Worm (Caenorhabditis elegans) whole organism, L3 larva: Measurements from ENCODE around the gene rimb-1.
A peak's percentile ranks its signal among the peaks of the same experiment; 100 is the strongest.

Experiments used
- ZK546.5 ChIP-seq: sonication (generic microtip); optimal IDR thresholded peaks from 2 replicates; lab custom pipeline; 2017; ENCODE audit warnings: missing biosample characterization, missing genetic modification characterization
- aly-2 ChIP-seq: fragments of 150-350 bp; optimal IDR thresholded peaks from 2 replicates; lab custom pipeline; 2014; ENCODE audit warnings: missing biosample characterization, missing genetic modification characterization
- ceh-16 ChIP-seq: sonication (generic microtip); optimal IDR thresholded peaks from 2 replicates; lab custom pipeline; 2017; ENCODE audit warnings: missing biosample characterization, missing genetic modification characterization
- ceh-28 ChIP-seq: fragments of 150-350 bp; optimal IDR thresholded peaks from 2 replicates; lab custom pipeline; 2014; ENCODE audit warnings: missing biosample characterization, missing genetic modification reagents, missing genetic modification characterization
- ceh-9 ChIP-seq: sonication (generic microtip); optimal IDR thresholded peaks from 2 replicates; lab custom pipeline; 2018; ENCODE audit warnings: missing biosample characterization, missing genetic modification characterization
- daf-12 ChIP-seq: fragments of 150-350 bp; optimal IDR thresholded peaks from 2 replicates; lab custom pipeline; 2014; ENCODE audit warnings: missing biosample characterization, missing genetic modification reagents, missing genetic modification characterization
- egl-5 ChIP-seq: fragments of 150-350 bp; optimal IDR thresholded peaks from 2 replicates; lab custom pipeline; 2017; ENCODE audit warnings: missing biosample characterization, missing genetic modification reagents, missing genetic modification characterization, inconsistent platforms
- elt-2 ChIP-seq: sonication (generic microtip); optimal IDR thresholded peaks from 2 replicates; lab custom pipeline; 2016; ENCODE audit warnings: missing genetic modification reagents, mild to moderate bottlenecking, missing genetic modification characterization, missing compliant biosample characterization
- elt-3 ChIP-seq, 3 experiments: fragments of 150-350 bp in 1 of 3; sonication (generic microtip) in 2 of 3; optimal IDR thresholded peaks; 2 replicates in 2 of 3; 4 replicates in 1 of 3; lab custom pipeline; 2014 to 2017; ENCODE audit warnings: missing biosample characterization in 3 of 3, missing genetic modification characterization in 3 of 3
- fkh-10 ChIP-seq: sonication (generic microtip); optimal IDR thresholded peaks from 2 replicates; lab custom pipeline; 2017; ENCODE audit warnings: missing biosample characterization, missing genetic modification reagents, missing genetic modification characterization
- fkh-2 ChIP-seq: fragments of 150-350 bp; optimal IDR thresholded peaks from 2 replicates; lab custom pipeline; 2014; ENCODE audit warnings: missing biosample characterization, missing genetic modification reagents, missing genetic modification characterization
- fos-1 ChIP-seq: fragments of 150-350 bp; optimal IDR thresholded peaks from 2 replicates; lab custom pipeline; 2014; ENCODE audit warnings: missing biosample characterization, missing genetic modification characterization
- hmg-11 ChIP-seq: sonication (generic microtip); optimal IDR thresholded peaks from 2 replicates; lab custom pipeline; 2016; ENCODE audit warnings: missing genetic modification characterization, missing compliant biosample characterization
- jun-1 ChIP-seq: fragments of 150-350 bp; optimal IDR thresholded peaks from 2 replicates; lab custom pipeline; 2014; ENCODE audit warnings: missing biosample characterization, missing genetic modification reagents, missing genetic modification characterization
- lsy-12 ChIP-seq: sonication (generic microtip); optimal IDR thresholded peaks from 2 replicates; lab custom pipeline; 2016; ENCODE audit warnings: mild to moderate bottlenecking, missing genetic modification characterization, missing compliant biosample characterization
- mml-1 ChIP-seq: fragments of 150-350 bp; sonication (generic microtip); optimal IDR thresholded peaks from 3 replicates; lab custom pipeline; 2014; ENCODE audit warnings: missing biosample characterization, missing genetic modification characterization
- nfya-1 ChIP-seq: sonication (generic microtip); optimal IDR thresholded peaks from 2 replicates; lab custom pipeline; 2017; ENCODE audit warnings: missing genetic modification characterization, mild to moderate bottlenecking, missing compliant biosample characterization, antibody characterized with exemption, moderate library complexity; ENCODE audit not compliant: insufficient read depth
- nhr-11 ChIP-seq: fragments of 150-350 bp; optimal IDR thresholded peaks from 2 replicates; lab custom pipeline; 2014; ENCODE audit warnings: missing biosample characterization, missing genetic modification characterization
- nhr-12 ChIP-seq: fragments of 150-350 bp; optimal IDR thresholded peaks from 2 replicates; lab custom pipeline; 2014; ENCODE audit warnings: missing biosample characterization, missing genetic modification characterization
- nhr-23 ChIP-seq: fragments of 150-350 bp; optimal IDR thresholded peaks from 2 replicates; lab custom pipeline; 2014; ENCODE audit warnings: missing biosample characterization, missing genetic modification reagents, missing genetic modification characterization
- nhr-237 ChIP-seq: fragments of 150-350 bp; optimal IDR thresholded peaks from 2 replicates; lab custom pipeline; 2014; ENCODE audit warnings: missing biosample characterization, missing genetic modification characterization
- nhr-28 ChIP-seq: fragments of 150-350 bp; optimal IDR thresholded peaks from 2 replicates; lab custom pipeline; 2014; ENCODE audit warnings: missing biosample characterization, missing genetic modification characterization
- nhr-43 ChIP-seq: sonication (generic microtip); optimal IDR thresholded peaks from 2 replicates; lab custom pipeline; 2016; ENCODE audit warnings: mild to moderate bottlenecking, missing genetic modification characterization, missing compliant biosample characterization; ENCODE audit not compliant: poor library complexity, severe bottlenecking
- nhr-67 ChIP-seq: fragments of 150-350 bp; optimal IDR thresholded peaks from 2 replicates; lab custom pipeline; 2014; ENCODE audit warnings: missing biosample characterization, missing genetic modification characterization
- nhr-76 ChIP-seq: fragments of 150-350 bp; sonication (generic microtip); optimal IDR thresholded peaks from 5 replicates; lab custom pipeline; 2014; ENCODE audit warnings: missing biosample characterization, missing genetic modification characterization
- pha-4 ChIP-seq: fragments of 150-350 bp; optimal IDR thresholded peaks from 2 replicates; lab custom pipeline; 2014; ENCODE audit warnings: missing biosample characterization, missing genetic modification reagents, missing genetic modification characterization
- pqm-1 ChIP-seq: fragments of 150-350 bp; optimal IDR thresholded peaks from 2 replicates; lab custom pipeline; 2017; ENCODE audit warnings: missing biosample characterization, missing genetic modification characterization, inconsistent platforms
- snpc-4 ChIP-seq: fragments of 150-350 bp; optimal IDR thresholded peaks from 2 replicates; lab custom pipeline; 2014; ENCODE audit warnings: missing biosample characterization, missing genetic modification characterization
- unc-62 ChIP-seq: fragments of 150-350 bp; sonication (generic microtip); optimal IDR thresholded peaks from 4 replicates; lab custom pipeline; 2014; ENCODE audit warnings: missing biosample characterization, missing genetic modification reagents, missing genetic modification characterization
- zag-1 ChIP-seq: fragments of 150-350 bp; optimal IDR thresholded peaks from 2 replicates; lab custom pipeline; 2014; ENCODE audit warnings: missing biosample characterization, missing genetic modification characterization
- ztf-11 ChIP-seq: fragments of 150-350 bp; optimal IDR thresholded peaks from 2 replicates; lab custom pipeline; 2014; ENCODE audit warnings: missing biosample characterization, missing genetic modification characterization
- ztf-4 ChIP-seq: fragments of 150-350 bp; optimal IDR thresholded peaks from 2 replicates; lab custom pipeline; 2014; ENCODE audit warnings: missing biosample characterization, missing genetic modification characterization

The rimb-1 gene

DNA sequence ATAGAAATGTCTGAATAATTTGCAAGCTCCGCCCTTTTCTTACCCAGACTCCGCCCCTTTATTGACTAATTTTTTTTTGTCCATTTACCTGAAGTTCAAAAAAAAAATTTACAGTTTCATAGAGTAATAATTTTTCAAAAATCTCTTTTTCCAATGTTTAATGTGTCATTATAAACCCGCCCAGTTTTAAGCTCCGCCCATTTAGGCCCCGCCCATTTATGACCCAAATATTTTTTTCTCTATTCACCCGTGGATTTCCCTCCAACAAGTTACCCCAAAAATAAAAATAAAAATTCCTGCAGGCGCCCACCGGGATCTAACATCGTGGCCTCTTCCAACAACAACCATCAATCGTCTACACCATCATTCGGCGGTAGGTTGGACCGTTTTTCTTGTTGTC is at the start of gene rimb-1:
rimb-1 (plus strand) TSS at position 301 of the 400 bp plus-strand sequence.
- TF ChIP-seq fos-1 (tag; lab: Kevin White, UChicago) (no peak), elt-2 (tag; lab: Kevin White, UChicago) (no peak), ceh-9 (no peak), fkh-2 (tag; lab: Kevin White, UChicago) (no peak), nhr-76 (tag; lab: Kevin White, UChicago) (no peak), elt-3 (tag; optimal IDR thresholded peaks at IDR 0.05; lab: Kevin White, UChicago) (no peak), nhr-23 (tag; lab: Kevin White, UChicago) (no peak), nhr-237 (tag; lab: Kevin White, UChicago) (no peak)

DNA sequence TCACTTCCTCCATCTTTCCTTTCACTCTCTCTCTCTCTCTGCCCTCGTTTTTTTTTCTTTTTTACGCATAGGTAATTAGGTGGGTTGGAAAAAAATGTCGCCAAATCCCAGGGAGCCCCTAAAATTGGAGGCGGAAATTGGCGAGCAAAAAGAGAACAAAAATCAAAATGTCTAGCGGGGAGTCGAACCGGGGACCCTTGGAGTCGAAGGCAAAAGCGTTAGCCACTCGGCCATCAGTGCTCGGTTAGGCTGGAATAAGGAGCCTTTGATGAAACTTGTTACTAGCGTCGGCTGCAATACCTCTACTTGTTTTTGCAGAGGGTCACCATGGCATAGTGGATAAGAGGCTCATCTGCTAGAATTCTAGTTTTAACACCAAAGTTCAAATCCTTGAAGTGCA is 45.1 kb upstream of the rimb-1 start:
- TF ChIP-seq unc-62: no peak
- TF ChIP-seq nhr-23 (tag; lab: Kevin White, UChicago): no peak
- TF ChIP-seq nhr-43 (tag; lab: Kevin White, UChicago): no peak
- no peak for TF ChIP-seq ceh-28 (tag; lab: Kevin White, UChicago)
- no peak for TF ChIP-seq lsy-12 (tag; lab: Kevin White, UChicago)
- no peak for TF ChIP-seq nhr-67
- TF ChIP-seq nhr-28 (tag; lab: Kevin White, UChicago): no peak
- TF ChIP-seq elt-2 (tag; lab: Kevin White, UChicago): no peak
- no peak for TF ChIP-seq hmg-11 (tag; lab: Kevin White, UChicago)
- TF ChIP-seq egl-5 (tag; lab: Kevin White, UChicago): no peak
- no peak for TF ChIP-seq daf-12
- no peak for TF ChIP-seq elt-3 (tag; optimal IDR thresholded peaks at IDR 0.05; lab: Kevin White, UChicago)
- TF ChIP-seq ceh-16 (tag; lab: Kevin White, UChicago): no peak
- no peak for TF ChIP-seq nhr-11
- TF ChIP-seq mml-1 (tag; lab: Kevin White, UChicago): no peak
- TF ChIP-seq nfya-1 (tag; lab: Kevin White, UChicago): no peak
- TF ChIP-seq nhr-237 (tag; lab: Kevin White, UChicago): no peak
- TF ChIP-seq jun-1 (tag; lab: Kevin White, UChicago): no peak

- TF ChIP-seq ceh-16 (tag; lab: Kevin White, UChicago): no peak
- no peak for TF ChIP-seq nhr-11
These were observed 44.6 kb upstream of the rimb-1 start for ce11 chrIII:1743488-1744020.

DNA sequence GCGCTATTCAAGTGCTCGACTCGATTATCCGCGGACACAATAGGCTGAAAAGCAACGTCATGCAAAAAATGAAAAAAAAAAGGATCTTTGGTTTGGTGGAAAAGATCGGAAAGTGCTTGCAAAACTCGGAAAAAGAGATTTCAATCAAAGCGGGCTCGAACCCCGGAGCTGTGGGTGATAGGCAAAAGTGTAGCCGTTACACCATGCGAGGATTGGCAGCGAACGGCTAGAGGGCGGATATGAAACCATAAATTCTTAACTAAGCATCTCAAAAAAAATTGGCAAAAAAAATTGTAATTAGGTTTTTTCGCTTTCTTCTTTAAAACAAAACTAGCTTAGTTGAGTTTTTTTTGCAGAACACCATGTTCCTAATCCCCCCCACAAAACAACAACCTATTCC is 43.6 kb upstream of the rimb-1 start:
- TF ChIP-seq lsy-12 (tag; lab: Kevin White, UChicago) (no peak), pqm-1 (tag; lab: Kevin White, UChicago) (no peak), ceh-28 (tag; lab: Kevin White, UChicago) (no peak), zag-1 (tag; lab: Kevin White, UChicago) (no peak), nhr-23 (tag; lab: Kevin White, UChicago) (no peak), fos-1 (tag; lab: Kevin White, UChicago) (no peak), nhr-11 (no peak), nhr-76 (tag; lab: Kevin White, UChicago) (no peak), unc-62 (no peak), elt-2 (tag; lab: Kevin White, UChicago) (no peak), snpc-4 (tag; lab: Kevin White, UChicago) (no peak), nfya-1 (tag; lab: Kevin White, UChicago) (no peak), aly-2 (tag; lab: Kevin White, UChicago) (no peak)

ce11 chrIII:1745450-1746127 is 42.5 kb upstream of the rimb-1 start:
- peak; percentile 72 for TF ChIP-seq fkh-10 (GFP tag; lab: Kevin White, UChicago)
- TF ChIP-seq nfya-1 (tag; lab: Kevin White, UChicago): no peak

DNA sequence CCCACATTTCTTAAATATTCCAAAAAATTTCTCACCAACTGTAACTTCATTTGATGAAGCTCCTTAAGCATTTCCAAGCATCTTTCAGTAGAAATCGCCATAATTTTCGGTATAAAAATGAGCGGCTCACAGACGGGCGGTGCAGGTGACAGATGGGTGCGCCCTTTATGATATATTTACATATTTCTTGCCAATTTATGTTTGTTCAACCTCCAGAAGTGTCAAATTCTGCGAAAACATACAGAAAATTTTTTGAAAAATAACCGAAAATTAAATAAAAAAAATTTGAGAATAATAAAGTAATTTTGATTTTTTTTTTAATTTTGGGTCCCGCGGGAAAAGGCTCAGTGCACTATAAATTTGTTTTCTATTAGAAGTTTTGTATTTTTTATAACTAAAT is 33.3 kb upstream of the rimb-1 start, which contains the start of gene Y46E12A.3:
Y46E12A.3 (minus strand) TSS at position 101 of the 400 bp plus-strand sequence.
- TF ChIP-seq pha-4 (tag; lab: Kevin White, UChicago) (no peak), nhr-12 (tag; lab: Kevin White, UChicago) (no peak), ZK546.5 (tag; lab: Kevin White, UChicago) (no peak), fkh-10 (GFP tag; lab: Kevin White, UChicago) (no peak), ztf-4 (tag; lab: Kevin White, UChicago) (no peak), hmg-11 (tag; lab: Kevin White, UChicago) (no peak), nhr-23 (tag; lab: Kevin White, UChicago) (no peak), ztf-11 (tag; lab: Kevin White, UChicago) (no peak), unc-62 (no peak), elt-2 (tag; lab: Kevin White, UChicago) (no peak), nhr-76 (tag; lab: Kevin White, UChicago) (no peak), ceh-16 (tag; lab: Kevin White, UChicago) (no peak), zag-1 (tag; lab: Kevin White, UChicago) (no peak), snpc-4 (tag; lab: Kevin White, UChicago) (no peak)
